Worm (Caenorhabditis elegans) whole organism, L1 larva: Measurements from ENCODE around the gene F52D2.5.

ENCODE experiments used
- ceh-82 ChIP-seq, 3 experiments: fragments of 150-350 bp in 1 of 3; sonication (generic microtip) in 2 of 3; optimal IDR thresholded peaks; 2 replicates each; lab custom pipeline; 2014 to 2017; ENCODE audit warnings: missing biosample characterization in 3 of 3, missing genetic modification characterization in 3 of 3
- elt-2 ChIP-seq: sonication (generic microtip); optimal IDR thresholded peaks from 2 replicates; lab custom pipeline; 2016; ENCODE audit warnings: missing genetic modification characterization, mild to moderate bottlenecking, inconsistent platforms, missing compliant biosample characterization, missing genetic modification reagents
- fos-1 ChIP-seq: fragments of 150-350 bp; optimal IDR thresholded peaks from 2 replicates; lab custom pipeline; 2014; ENCODE audit warnings: missing biosample characterization, missing genetic modification characterization
- lin-15B ChIP-seq: fragments of 150-350 bp; sonication (generic microtip); optimal IDR thresholded peaks from 3 replicates; lab custom pipeline; 2014; ENCODE audit warnings: missing biosample characterization, missing genetic modification characterization
- pqm-1 ChIP-seq: sonication (generic microtip); optimal IDR thresholded peaks from 3 replicates; lab custom pipeline; 2017; ENCODE audit warnings: missing biosample characterization, missing genetic modification characterization
- sox-4 ChIP-seq: sonication (generic microtip); optimal IDR thresholded peaks from 2 replicates; lab custom pipeline; 2016; ENCODE audit warnings: missing genetic modification characterization, missing compliant biosample characterization

DNA sequence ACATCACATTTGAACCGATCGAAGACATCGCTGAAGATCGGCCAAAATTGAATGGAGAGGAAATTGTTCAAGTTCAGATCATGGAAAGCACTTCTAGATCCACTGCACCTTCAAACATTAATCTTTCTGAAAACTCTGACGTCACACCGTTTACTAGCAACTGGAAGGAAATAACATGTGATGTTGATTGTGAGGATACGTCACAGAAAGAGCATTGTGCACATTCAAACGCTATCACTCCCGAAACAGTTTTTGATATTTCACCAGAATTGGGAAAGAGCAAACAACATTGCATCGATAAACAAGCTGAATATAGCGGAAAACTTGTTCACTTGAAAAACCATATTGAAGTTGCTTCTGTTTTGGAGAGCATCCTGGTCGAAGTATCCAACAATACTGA, 47.0 kb upstream of the F52D2.5 start:
- TF ChIP-seq fos-1 (tag; lab: Kevin White, UChicago) = no peak
- no peak for TF ChIP-seq lin-15B (tag; lab: Kevin White, UChicago)
- TF ChIP-seq sox-4 (tag; lab: Kevin White, UChicago) = no peak
- no peak for TF ChIP-seq ceh-82 (tag; optimal IDR thresholded peaks at IDR 0.05; lab: Kevin White, UChicago)
- peak; percentile 51 for TF ChIP-seq elt-2 (tag; lab: Kevin White, UChicago)
- no peak for TF ChIP-seq pqm-1
